Worm (Caenorhabditis elegans): Measurements from ENCODE around the gene C36E8.4.

The C36E8.4 gene

DNA sequence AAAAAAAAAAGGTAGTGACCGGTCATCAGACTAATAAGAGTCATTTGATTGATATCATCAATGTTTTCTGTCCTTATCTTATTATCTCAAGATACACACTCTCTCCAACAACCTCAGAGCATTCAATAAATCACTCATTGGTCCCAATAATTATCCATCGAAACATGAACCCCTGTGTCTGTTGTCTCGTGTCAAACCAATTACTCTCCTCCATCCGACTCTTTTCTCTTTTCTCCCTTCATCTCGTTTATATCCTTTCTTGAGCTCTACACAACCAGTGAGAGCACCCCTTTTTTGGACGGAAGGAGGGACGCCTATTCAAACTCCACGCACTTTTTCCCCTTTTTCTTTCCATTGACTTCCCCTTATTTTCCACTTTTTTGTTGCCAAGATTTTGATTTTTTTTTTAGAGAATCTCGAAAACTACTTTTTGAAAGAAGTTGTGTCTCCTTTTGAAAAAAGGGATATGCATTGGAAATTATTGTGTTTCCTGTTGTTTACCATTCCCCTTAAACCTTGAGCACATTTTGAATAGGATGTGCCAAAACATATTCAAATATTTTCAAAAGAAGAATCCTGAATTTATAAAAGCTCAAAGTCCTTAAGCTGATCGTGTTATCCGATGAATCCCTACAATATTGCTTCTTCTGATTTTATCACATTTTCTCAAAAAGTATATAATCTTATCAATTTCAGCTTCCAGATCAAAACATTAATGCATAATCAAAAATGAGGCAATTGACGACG lies 6.5 kb upstream of the C36E8.4 start, which contains the start of gene pxd-1:
TSS of gene pxd-1 (plus strand) at position 697 of the 747 bp plus-strand sequence.
- TF ChIP-seq fkh-10 (GFP tag; optimal IDR thresholded peaks at IDR 0.05) (peak; percentile 70), skn-1 (tag; optimal IDR thresholded peaks at IDR 0.05) (no peak), ceh-16 (tag; optimal IDR thresholded peaks at IDR 0.05) (no peak), lin-39 (tag; optimal IDR thresholded peaks at IDR 0.05) (peak; percentile 24), egl-5 (tag; optimal IDR thresholded peaks at IDR 0.05) (peak; percentile 19), nhr-43 (tag; optimal IDR thresholded peaks at IDR 0.05; ENCODE audit: poor library complexity, severe bottlenecking) (no peak), nfya-1 (tag; optimal IDR thresholded peaks at IDR 0.05; ENCODE audit: insufficient read depth) (peak; percentile 57)

DNA sequence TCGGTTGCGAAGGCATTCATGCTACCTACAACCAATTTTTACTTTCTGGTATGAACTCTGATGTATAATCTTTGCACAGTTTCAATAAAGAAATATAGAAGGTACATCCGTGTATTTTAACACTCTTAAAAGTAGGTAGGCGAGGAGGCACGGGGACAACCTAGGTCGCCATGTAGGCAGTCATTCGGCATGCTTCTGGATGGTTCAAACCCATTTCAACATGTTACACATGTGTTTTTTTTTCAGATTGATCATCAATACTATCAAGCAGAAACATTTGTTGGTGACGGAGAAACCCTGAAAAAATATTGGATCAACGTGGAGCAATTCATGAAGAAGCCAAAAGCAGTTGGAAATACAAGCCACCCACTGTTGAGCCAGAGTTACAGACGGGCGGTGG lies 5.1 kb upstream of the C36E8.4 start:
- TF ChIP-seq ceh-16 (tag; optimal IDR thresholded peaks at IDR 0.05): no peak
- TF ChIP-seq nhr-23 (tag; optimal IDR thresholded peaks at IDR 0.05): no peak
- no peak for TF ChIP-seq R02D3.7 (tag; optimal IDR thresholded peaks at IDR 0.05)
- TF ChIP-seq ceh-9 (tag; optimal IDR thresholded peaks at IDR 0.05): no peak

DNA sequence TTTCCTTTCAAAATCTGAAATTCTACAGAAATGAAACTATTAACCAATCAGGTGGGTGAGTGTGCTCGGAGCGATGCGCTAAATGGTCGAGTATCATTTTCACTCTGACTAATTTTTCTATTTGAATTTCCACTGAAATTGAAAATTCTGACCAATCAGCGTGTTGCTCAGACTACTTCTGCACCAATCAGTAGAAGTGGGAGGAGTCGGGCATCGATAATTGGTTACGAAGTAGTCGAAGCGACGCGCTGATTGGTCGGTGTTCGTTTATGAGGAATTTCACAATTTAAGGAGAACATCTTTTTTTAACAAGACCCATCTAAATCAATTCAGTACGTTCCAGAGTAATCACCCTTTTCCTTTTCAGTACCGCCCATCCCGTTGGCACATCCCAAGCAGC lies 3.0 kb upstream of the C36E8.4 start:
- no peak for TF ChIP-seq elt-3 (tag; optimal IDR thresholded peaks at IDR 0.05)
- no peak for TF ChIP-seq ceh-82 (tag; optimal IDR thresholded peaks at IDR 0.05)
- no peak for TF ChIP-seq fkh-10 (GFP tag; optimal IDR thresholded peaks at IDR 0.05)
- TF ChIP-seq nfya-1 (tag; optimal IDR thresholded peaks at IDR 0.05; ENCODE audit: insufficient read depth): peak; percentile 86
- TF ChIP-seq ceh-28 (tag; optimal IDR thresholded peaks at IDR 0.05): no peak
- TF ChIP-seq R02D3.7 (tag; optimal IDR thresholded peaks at IDR 0.05): no peak
- TF ChIP-seq nhr-237 (tag; optimal IDR thresholded peaks at IDR 0.05): no peak
- TF ChIP-seq tbx-2 (tag; optimal IDR thresholded peaks at IDR 0.05): no peak

DNA sequence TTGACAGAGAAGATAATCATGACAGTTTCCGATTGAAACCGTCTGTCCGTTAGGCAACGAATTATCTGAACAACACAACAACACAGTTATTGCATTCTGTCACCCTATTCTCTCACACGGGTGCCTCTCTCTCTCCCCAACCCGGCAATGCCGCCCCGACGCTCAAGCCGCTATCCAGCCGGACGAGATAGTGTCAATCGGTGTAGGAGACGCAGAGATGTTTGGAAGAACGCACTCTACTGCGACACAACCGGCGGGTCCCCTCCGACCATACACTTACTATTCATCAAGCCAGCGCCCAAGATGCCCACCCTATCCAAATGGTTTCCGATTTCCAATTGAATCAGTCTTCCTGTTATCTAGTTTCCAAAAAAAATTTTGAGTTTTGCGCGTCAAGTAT lies 2.0 kb upstream of the C36E8.4 start:
- TF ChIP-seq snpc-4 (tag; optimal IDR thresholded peaks at IDR 0.05): no peak
- no peak for TF ChIP-seq unc-62 (GFP tag; optimal IDR thresholded peaks at IDR 0.05)
- TF ChIP-seq hmg-11 (tag; optimal IDR thresholded peaks at IDR 0.05): peak; percentile 64
- TF ChIP-seq pqm-1 (tag; optimal IDR thresholded peaks at IDR 0.05): no peak
- TF ChIP-seq ZK546.5 (tag; optimal IDR thresholded peaks at IDR 0.05): no peak
- peak; percentile 17 for TF ChIP-seq nfya-1 (tag; optimal IDR thresholded peaks at IDR 0.05; ENCODE audit: insufficient read depth)
- peak; percentile 22 for TF ChIP-seq nhr-25 (tag; optimal IDR thresholded peaks at IDR 0.05)
- TF ChIP-seq zag-1 (tag; optimal IDR thresholded peaks at IDR 0.05): no peak
- TF ChIP-seq ama-1 (optimal IDR thresholded peaks at IDR 0.05): no peak
- TF ChIP-seq nhr-28 (tag; optimal IDR thresholded peaks at IDR 0.05): no peak
- TF ChIP-seq aly-2 (tag; optimal IDR thresholded peaks at IDR 0.05): no peak
- TF ChIP-seq lin-39 (tag; optimal IDR thresholded peaks at IDR 0.05): peak; percentile 67

DNA sequence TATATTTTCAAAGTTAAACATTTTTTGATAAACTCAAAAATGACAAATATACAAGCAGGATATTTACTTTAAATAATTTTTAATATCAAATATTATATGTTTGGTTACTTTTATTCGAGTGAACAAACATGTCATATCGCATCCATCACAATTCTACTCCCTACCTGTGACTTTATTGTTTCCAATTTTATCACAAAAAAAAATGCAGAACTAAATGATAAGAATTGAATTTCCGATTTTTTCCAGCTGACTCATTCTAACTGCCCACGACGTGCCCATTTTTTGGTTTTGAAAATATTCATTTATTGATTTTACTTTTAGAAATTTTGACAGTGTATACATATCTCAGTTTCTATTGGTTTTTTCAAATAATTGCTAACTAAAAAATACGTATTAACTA lies 1.1 kb upstream of the C36E8.4 start:
- TF ChIP-seq nhr-43 (tag; optimal IDR thresholded peaks at IDR 0.05; ENCODE audit: poor library complexity, severe bottlenecking) (no peak), hmg-11 (tag; optimal IDR thresholded peaks at IDR 0.05) (no peak), pqm-1 (tag; optimal IDR thresholded peaks at IDR 0.05) (peak; percentile 27), jun-1 (tag; optimal IDR thresholded peaks at IDR 0.05) (no peak), fkh-10 (GFP tag; optimal IDR thresholded peaks at IDR 0.05) (no peak), elt-2 (tag; optimal IDR thresholded peaks at IDR 0.05) (peak; percentile 46), unc-62 (GFP tag; optimal IDR thresholded peaks at IDR 0.05) (no peak), nhr-25 (tag; optimal IDR thresholded peaks at IDR 0.05) (no peak), eor-1 (tag; optimal IDR thresholded peaks at IDR 0.05) (no peak), fos-1 (tag; optimal IDR thresholded peaks at IDR 0.05) (no peak), ceh-82 (tag; optimal IDR thresholded peaks at IDR 0.05) (no peak), ceh-28 (tag; optimal IDR thresholded peaks at IDR 0.05) (no peak)

DNA sequence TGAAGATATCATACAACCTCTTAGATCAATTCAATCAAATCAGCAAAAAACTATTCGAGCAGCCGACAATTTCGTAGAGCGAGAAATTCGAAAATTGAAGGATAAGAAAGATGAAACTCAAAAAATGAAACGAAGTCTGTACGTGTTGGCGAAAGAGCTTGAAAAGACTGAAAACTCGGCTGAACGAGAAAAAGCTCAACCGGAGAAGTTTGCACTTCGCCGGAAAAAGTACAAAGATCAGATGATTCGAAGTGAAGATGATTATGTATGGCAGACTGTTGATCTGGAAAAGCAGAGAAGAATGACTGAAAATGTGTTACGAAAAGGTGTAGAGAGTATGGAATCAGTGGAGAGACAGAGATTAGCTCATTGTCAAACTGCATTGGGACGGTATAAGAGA lies 925 bp downstream of the C36E8.4 start:
- no peak for TF ChIP-seq ceh-28 (tag; optimal IDR thresholded peaks at IDR 0.05)
